Worm (Caenorhabditis elegans) whole organism, midembryonic: Measurements from ENCODE around the gene ZK686.1.

Source experiments
- tab-1 ChIP-seq: fragments of 200-800 bp; sonication (Bioruptor generic); IDR thresholded peaks from 2 replicates; pipeline ENCODE4 v1.3.6; 2022; ENCODE audit warnings: missing genetic modification characterization, missing compliant biosample characterization
- ztf-23 ChIP-seq: fragments of 200-800 bp; sonication (Bioruptor generic); IDR thresholded peaks from 2 replicates; pipeline ENCODE4 v1.3.6; 2022; ENCODE audit warnings: missing genetic modification reagents, missing genetic modification characterization, missing compliant biosample characterization
- ztf-29 ChIP-seq: fragments of 200-800 bp; sonication (Bioruptor generic); IDR thresholded peaks from 2 replicates; pipeline ENCODE4 v1.3.6; 2022; ENCODE audit warnings: missing genetic modification reagents, missing genetic modification characterization, missing compliant biosample characterization

DNA sequence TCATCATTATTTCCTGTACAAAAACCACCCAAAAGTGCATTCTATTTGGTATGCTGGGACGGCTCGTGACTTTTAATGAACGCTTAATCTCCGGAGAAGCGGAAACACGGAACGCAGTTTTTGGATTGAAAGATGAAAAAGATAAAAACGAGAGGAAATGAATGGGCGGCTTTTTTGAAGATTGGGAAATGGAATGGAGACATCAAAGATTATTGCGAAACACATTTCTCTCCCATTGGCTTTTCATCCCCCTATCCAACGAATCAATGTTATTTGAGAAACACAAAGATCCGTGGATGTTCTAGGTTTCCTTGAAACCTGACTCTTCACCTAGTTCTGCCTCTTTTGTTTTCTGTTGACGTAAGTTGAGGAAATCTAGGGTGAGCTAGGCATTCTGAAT lies 48.5 kb upstream of the ZK686.1 start:
- TF ChIP-seq tab-1: no peak
- TF ChIP-seq ztf-29 (GFP tag; lab: Robert Waterston, UW): no peak
- TF ChIP-seq ztf-23 (GFP tag; lab: Robert Waterston, UW): no peak
